Fruit fly (Drosophila melanogaster) whole organism, embryonic: ENCODE data around the gene ninaD.
A peak's percentile ranks its signal among the peaks of the same experiment; 100 is the strongest.

ENCODE experiments used
- CG12155 ChIP-seq: fragments of 200-800 bp; sonication (Bioruptor generic); optimal IDR thresholded peaks from 3 replicates; lab custom pipeline; 2016; ENCODE audit warnings: missing biosample characterization, missing genetic modification characterization
- CG14667 ChIP-seq: fragments of 200-800 bp; sonication (Bioruptor generic); IDR thresholded peaks from 2 replicates; pipeline ENCODE4 v1.3.6; 2022; ENCODE audit warnings: missing biosample characterization, missing genetic modification characterization
- CG1529 ChIP-seq: fragments of 200-800 bp; sonication (Bioruptor generic); optimal IDR thresholded peaks from 3 replicates; lab custom pipeline; 2018; ENCODE audit warnings: missing biosample characterization, missing genetic modification characterization
- CG15601 ChIP-seq: fragments of 200-800 bp; sonication (Bioruptor generic); optimal IDR thresholded peaks from 3 replicates; lab custom pipeline; 2019; ENCODE audit warnings: missing biosample characterization, mild to moderate bottlenecking, missing genetic modification characterization, moderate library complexity
- CG1603 ChIP-seq: fragments of 200-800 bp; sonication (Bioruptor generic); optimal IDR thresholded peaks from 2 replicates; lab custom pipeline; 2019; ENCODE audit warnings: missing biosample characterization, mild to moderate bottlenecking, missing genetic modification characterization, moderate library complexity
- CG1647 ChIP-seq: fragments of 200-800 bp; sonication (Bioruptor generic); optimal IDR thresholded peaks from 3 replicates; lab custom pipeline; 2016; ENCODE audit warnings: missing biosample characterization, missing genetic modification characterization
- CG16779 ChIP-seq: fragments of 200-800 bp; sonication (Bioruptor generic); IDR thresholded peaks from 2 replicates; pipeline ENCODE4 v1.3.6; 2022; ENCODE audit warnings: missing biosample characterization, missing genetic modification characterization
- CG16813 ChIP-seq: fragments of 200-800 bp; sonication (Bioruptor generic); IDR thresholded peaks from 3 replicates; pipeline ENCODE4 v1.3.6; 2022; ENCODE audit warnings: missing biosample characterization, missing genetic modification characterization; ENCODE audit not compliant: partially characterized antibody
- CG17802 ChIP-seq: fragments of 200-800 bp; sonication (Bioruptor generic); optimal IDR thresholded peaks from 2 replicates; lab custom pipeline; 2018; ENCODE audit warnings: missing biosample characterization, mild to moderate bottlenecking, missing genetic modification characterization, moderate library complexity
- CG18011 ChIP-seq: fragments of 200-800 bp; sonication (Bioruptor generic); optimal IDR thresholded peaks from 2 replicates; lab custom pipeline; 2017; ENCODE audit warnings: missing biosample characterization, missing genetic modification characterization, mild to moderate bottlenecking, moderate library complexity, missing genotype
- CG2875 ChIP-seq: fragments of 200-800 bp; sonication (Bioruptor generic); optimal IDR thresholded peaks from 2 replicates; lab custom pipeline; 2017; ENCODE audit warnings: missing biosample characterization, mild to moderate bottlenecking, missing genetic modification characterization, missing genetic modification reagents
- CG30020 ChIP-seq: fragments of 200-800 bp; optimal IDR thresholded peaks from 2 replicates; lab custom pipeline; 2019; ENCODE audit warnings: missing biosample characterization, mild to moderate bottlenecking, missing genetic modification characterization, moderate library complexity
- CG31388 ChIP-seq: fragments of 200-800 bp; sonication (Bioruptor generic); optimal IDR thresholded peaks from 2 replicates; lab custom pipeline; 2016; ENCODE audit warnings: missing biosample characterization, missing genetic modification characterization
- CG43689 ChIP-seq: fragments of 200-800 bp; sonication (Bioruptor generic); IDR thresholded peaks from 2 replicates; pipeline ENCODE4 v1.3.6; 2022; ENCODE audit warnings: missing biosample characterization, missing genetic modification characterization
- CG4730 ChIP-seq: fragments of 200-800 bp; sonication (Bioruptor generic); IDR thresholded peaks from 2 replicates; pipeline ENCODE4 v1.3.6; 2022; ENCODE audit warnings: missing biosample characterization, missing genetic modification characterization
- CG6272 ChIP-seq: fragments of 200-800 bp; sonication (Bioruptor generic); IDR thresholded peaks from 2 replicates; pipeline ENCODE4 v1.3.6; 2022; ENCODE audit warnings: missing biosample characterization, missing genetic modification characterization
- CG7556 ChIP-seq: fragments of 200-800 bp; sonication (Bioruptor generic); optimal IDR thresholded peaks from 2 replicates; lab custom pipeline; 2017; ENCODE audit warnings: missing biosample characterization, mild to moderate bottlenecking, missing genetic modification characterization
- CG7963 ChIP-seq: fragments of 200-800 bp; sonication (Bioruptor generic); IDR thresholded peaks from 3 replicates; pipeline ENCODE4 v1.3.6; 2022; ENCODE audit warnings: missing biosample characterization, missing genetic modification characterization; ENCODE audit not compliant: partially characterized antibody
- CG8478 ChIP-seq: fragments of >200 bp; optimal IDR thresholded peaks from 2 replicates; lab custom pipeline; 2018
- CG9727 ChIP-seq: fragments of 200-800 bp; sonication (Bioruptor generic); optimal IDR thresholded peaks from 3 replicates; lab custom pipeline; 2017; ENCODE audit warnings: missing biosample characterization, mild to moderate bottlenecking, missing genetic modification characterization
- CG9817 ChIP-seq: fragments of 200-800 bp; sonication (Bioruptor generic); optimal IDR thresholded peaks from 2 replicates; lab custom pipeline; 2018; ENCODE audit warnings: missing biosample characterization, mild to moderate bottlenecking, missing genetic modification characterization, moderate library complexity
- CG9932 ChIP-seq: fragments of 200-800 bp; sonication (Bioruptor generic); IDR thresholded peaks from 2 replicates; pipeline ENCODE4 v1.3.6; 2022; ENCODE audit warnings: missing biosample characterization, missing genetic modification characterization
- CrebB ChIP-seq: fragments of 200-800 bp; sonication (Bioruptor generic); optimal IDR thresholded peaks from 3 replicates; lab custom pipeline; 2018; ENCODE audit warnings: missing biosample characterization, mild to moderate bottlenecking, missing genetic modification characterization
- Doc2 ChIP-seq: fragments of 200-800 bp; sonication (Bioruptor generic); IDR thresholded peaks from 2 replicates; pipeline ENCODE4 v1.3.6; 2022; ENCODE audit warnings: missing biosample characterization, missing genetic modification characterization
- E2f1 ChIP-seq: fragments of 200-800 bp; sonication (Bioruptor generic); IDR thresholded peaks from 2 replicates; pipeline ENCODE4 v1.3.6; 2022; ENCODE audit warnings: missing biosample characterization, missing genetic modification characterization
- HLH4C ChIP-seq: fragments of 200-800 bp; sonication (Bioruptor generic); IDR thresholded peaks from 3 replicates; pipeline ENCODE4 v1.3.6; 2022; ENCODE audit warnings: missing biosample characterization, missing genetic modification characterization; ENCODE audit not compliant: partially characterized antibody
- MTF-1 ChIP-seq: fragments of 200-800 bp; sonication (Bioruptor generic); optimal IDR thresholded peaks from 2 replicates; lab custom pipeline; 2018; ENCODE audit warnings: missing biosample characterization, mild to moderate bottlenecking, missing genetic modification characterization, borderline replicate concordance
- Max ChIP-seq: fragments of 200-800 bp; sonication (Bioruptor generic); optimal IDR thresholded peaks from 2 replicates; lab custom pipeline; 2016; ENCODE audit warnings: missing biosample characterization, mild to moderate bottlenecking, missing genetic modification characterization
- Nf-YC ChIP-seq: fragments of 200-800 bp; optimal IDR thresholded peaks from 3 replicates; lab custom pipeline; 2019; ENCODE audit warnings: missing biosample characterization, mild to moderate bottlenecking, missing genetic modification characterization, moderate library complexity
- Rfx ChIP-seq: fragments of 200-800 bp; sonication (Bioruptor generic); IDR thresholded peaks from 2 replicates; pipeline ENCODE4 v1.3.6; 2022; ENCODE audit warnings: missing biosample characterization, missing genetic modification characterization
- Vsx1 ChIP-seq: fragments of 200-800 bp; sonication (Bioruptor generic); optimal IDR thresholded peaks from 2 replicates; lab custom pipeline; 2017; ENCODE audit warnings: missing biosample characterization, mild to moderate bottlenecking, missing genetic modification characterization, missing genetic modification reagents
- bab2 ChIP-seq: fragments of 200-800 bp; sonication (Bioruptor generic); optimal IDR thresholded peaks from 2 replicates; lab custom pipeline; 2016; ENCODE audit warnings: missing biosample characterization, missing genetic modification characterization
- ci ChIP-seq: fragments of 200-800 bp; sonication (Bioruptor generic); IDR thresholded peaks from 3 replicates; pipeline ENCODE4 v1.3.6; 2022; ENCODE audit warnings: missing biosample characterization, missing genetic modification characterization
- crp ChIP-seq, 2 experiments: fragments of 200-800 bp; sonication (Bioruptor generic); optimal IDR thresholded peaks; 2 replicates in 1 of 2; 3 replicates in 1 of 2; lab custom pipeline; 2017; ENCODE audit warnings: missing biosample characterization in 2 of 2, missing genetic modification characterization in 2 of 2, mild to moderate bottlenecking in 1 of 2, moderate library complexity in 1 of 2
- disco-r ChIP-seq: fragments of 200-800 bp; sonication (Bioruptor generic); optimal IDR thresholded peaks from 2 replicates; lab custom pipeline; 2016; ENCODE audit warnings: missing biosample characterization, missing genetic modification characterization
- exex ChIP-seq: fragments of 200-800 bp; sonication (Bioruptor generic); optimal IDR thresholded peaks from 4 replicates; lab custom pipeline; 2018; ENCODE audit warnings: missing biosample characterization, mild to moderate bottlenecking, missing genetic modification characterization, moderate library complexity
- gce ChIP-seq: fragments of 200-800 bp; sonication (Bioruptor generic); IDR thresholded peaks from 3 replicates; pipeline ENCODE4 v1.3.6; 2022; ENCODE audit warnings: missing biosample characterization, missing genetic modification characterization
- gcm2 ChIP-seq: fragments of 200-800 bp; sonication (Bioruptor generic); optimal IDR thresholded peaks from 2 replicates; lab custom pipeline; 2016; ENCODE audit warnings: missing biosample characterization, missing genetic modification characterization
- gfzf ChIP-seq: fragments of 200-800 bp; sonication (Bioruptor generic); optimal IDR thresholded peaks from 2 replicates; lab custom pipeline; 2016; ENCODE audit warnings: missing biosample characterization, mild to moderate bottlenecking, missing genetic modification characterization, moderate library complexity
- lilli ChIP-seq: fragments of 200-800 bp; sonication (Bioruptor generic); optimal IDR thresholded peaks from 3 replicates; lab custom pipeline; 2016; ENCODE audit warnings: missing biosample characterization, missing genetic modification characterization
- mam ChIP-seq: fragments of 200-800 bp; sonication (Bioruptor generic); optimal IDR thresholded peaks from 3 replicates; lab custom pipeline; 2016; ENCODE audit warnings: missing biosample characterization, missing genetic modification characterization
- nom ChIP-seq: fragments of 200-800 bp; sonication (Bioruptor generic); optimal IDR thresholded peaks from 2 replicates; lab custom pipeline; 2017; ENCODE audit warnings: missing biosample characterization, missing genetic modification characterization, mild to moderate bottlenecking, moderate library complexity, missing genetic modification reagents
- psq ChIP-seq: fragments of 200-800 bp; sonication (Bioruptor generic); optimal IDR thresholded peaks from 2 replicates; lab custom pipeline; 2017; ENCODE audit warnings: missing biosample characterization, missing genetic modification characterization
- pzg ChIP-seq: fragments of 200-800 bp; sonication (Bioruptor generic); optimal IDR thresholded peaks from 3 replicates; lab custom pipeline; 2018; ENCODE audit warnings: missing biosample characterization, mild to moderate bottlenecking, missing genetic modification characterization, moderate library complexity
- ranshi ChIP-seq: fragments of 200-800 bp; sonication (Bioruptor generic); IDR thresholded peaks from 2 replicates; pipeline ENCODE4 v1.3.6; 2022; ENCODE audit warnings: missing biosample characterization, missing genetic modification characterization
- schlank ChIP-seq: fragments of 200-800 bp; sonication (Bioruptor generic); optimal IDR thresholded peaks from 2 replicates; lab custom pipeline; 2018; ENCODE audit warnings: missing biosample characterization, mild to moderate bottlenecking, missing genetic modification characterization
- slp2 ChIP-seq: fragments of 200-800 bp; sonication (Bioruptor generic); optimal IDR thresholded peaks from 2 replicates; lab custom pipeline; 2016; ENCODE audit warnings: missing biosample characterization, missing genetic modification characterization
- toy ChIP-seq: fragments of 200-800 bp; sonication (Bioruptor generic); IDR thresholded peaks from 2 replicates; pipeline ENCODE4 v1.3.6; 2022; ENCODE audit warnings: missing biosample characterization, missing genetic modification characterization
- vvl ChIP-seq: fragments of 200-800 bp; sonication (Bioruptor generic); IDR thresholded peaks from 2 replicates; pipeline ENCODE4 v1.3.6; 2022; ENCODE audit warnings: missing biosample characterization, missing genetic modification characterization

Gene ninaD

dm6 chr2L:18121367-18122230 lies 40.2 kb downstream of the ninaD start (continued):
- TF ChIP-seq ranshi (GFP tag; lab: Robert Waterston, UW) = peak; percentile 27; the same call in 1 of the 2 replicates
- TF ChIP-seq Nf-YC (tag; lab: Kevin White, UChicago) = no peak
- TF ChIP-seq psq (GFP tag; lab: Kevin White, UChicago) = no peak
- TF ChIP-seq CrebB (tag; lab: Kevin White, UChicago) = no peak
- TF ChIP-seq CG15601 (tag; lab: Kevin White, UChicago) = no peak
- peak; percentile 51 for TF ChIP-seq lilli (GFP tag; lab: Kevin White, UChicago)
- peak; percentile 12 for TF ChIP-seq CG2875 (GFP tag; lab: Kevin White, UChicago)
- TF ChIP-seq Vsx1 = no peak
- TF ChIP-seq slp2 (GFP tag; lab: Kevin White, UChicago) = no peak
- TF ChIP-seq MTF-1 (GFP tag; lab: Kevin White, UChicago) = peak; percentile 16
- TF ChIP-seq CG9817 (tag; lab: Kevin White, UChicago) = peak; percentile 13
- no peak for TF ChIP-seq CG16813 (GFP tag; lab: Robert Waterston, UW)
- peak; percentile 12 for TF ChIP-seq CG12155 (GFP tag; lab: Kevin White, UChicago)
- TF ChIP-seq gcm2 (GFP tag; lab: Kevin White, UChicago) = no peak
- peak; percentile 44; the same call in 1 of the 2 replicates for TF ChIP-seq Rfx
- peak; percentile 35 for TF ChIP-seq CG1647 (GFP tag; lab: Kevin White, UChicago)
- TF ChIP-seq schlank (tag; lab: Kevin White, UChicago) = no peak
- no peak for TF ChIP-seq E2f1
- TF ChIP-seq CG31388 (GFP tag; lab: Kevin White, UChicago) = no peak
- TF ChIP-seq CG4730 (GFP tag; lab: Robert Waterston, UW) = no peak
- no peak for TF ChIP-seq CG30020 (tag; lab: Kevin White, UChicago)
- TF ChIP-seq vvl (GFP tag; lab: Robert Waterston, UW) = peak; percentile 61; the same call in 1 of the 2 replicates
- TF ChIP-seq CG14667 (GFP tag; lab: Robert Waterston, UW) = peak; percentile 48
- no peak for TF ChIP-seq CG7963
- TF ChIP-seq CG6272 (GFP tag; lab: Robert Waterston, UW) = no peak
- no peak for TF ChIP-seq CG9932 (GFP tag; lab: Robert Waterston, UW)
- TF ChIP-seq pzg = no peak
- no peak for TF ChIP-seq CG18011 (GFP tag; lab: Kevin White, UChicago)
- no peak for TF ChIP-seq crp (GFP tag; optimal IDR thresholded peaks at IDR 0.05; lab: Kevin White, UChicago)
- TF ChIP-seq Doc2 (GFP tag; lab: Robert Waterston, UW) = no peak
- no peak for TF ChIP-seq exex (tag; lab: Kevin White, UChicago)
- TF ChIP-seq Max (GFP tag; lab: Kevin White, UChicago) = peak; percentile 32
- peak; percentile 20 for TF ChIP-seq bab2 (GFP tag; lab: Kevin White, UChicago)
- TF ChIP-seq ci = 0 out of 3 replicates have a peak, but pooled peaks have one; percentile 17
- no peak for TF ChIP-seq toy (GFP tag; lab: Robert Waterston, UW)
- peak; percentile 35 for TF ChIP-seq CG9727 (GFP tag; lab: Kevin White, UChicago)
- no peak for TF ChIP-seq CG1529 (GFP tag; lab: Kevin White, UChicago)
- TF ChIP-seq CG16779 (GFP tag; lab: Robert Waterston, UW) = no peak
- TF ChIP-seq CG7556 (GFP tag; lab: Kevin White, UChicago) = peak; percentile 19
- TF ChIP-seq disco-r (GFP tag; lab: Kevin White, UChicago) = no peak
- TF ChIP-seq HLH4C (GFP tag; lab: Robert Waterston, UW) = no peak
- TF ChIP-seq CG43689 (GFP tag; lab: Robert Waterston, UW) = no peak
- TF ChIP-seq gce (GFP tag; lab: Robert Waterston, UW) = no peak
- peak; percentile 20 for TF ChIP-seq CG17802
- TF ChIP-seq mam (GFP tag; lab: Kevin White, UChicago) = peak; percentile 51
- no peak for TF ChIP-seq CG8478
- peak; percentile 91 for TF ChIP-seq nom
- TF ChIP-seq gfzf (GFP tag; lab: Kevin White, UChicago) = no peak
- TF ChIP-seq CG1603 (tag; lab: Kevin White, UChicago) = peak; percentile 56
